Worm (Caenorhabditis elegans): ENCODE data around the gene fbxb-105.

fbxb-105 gene

ce11 chrII:2721992-2722391 is 48.7 kb downstream of the fbxb-105 start:
- TF ChIP-seq sdz-12 (GFP tag; optimal IDR thresholded peaks at IDR 0.05), result no peak
- no peak for TF ChIP-seq skn-1 (tag; optimal IDR thresholded peaks at IDR 0.05)
- no peak for TF ChIP-seq pha-4 (GFP tag; IDR thresholded peaks at IDR 0.05)
- TF ChIP-seq pha-4 (tag; optimal IDR thresholded peaks at IDR 0.05), result no peak
